Worm (Caenorhabditis elegans) whole organism, late embryonic: ENCODE results near the gene nas-1.

Source experiments
- Y22D7AL.16 ChIP-seq: sonication (generic microtip); optimal IDR thresholded peaks from 2 replicates; lab custom pipeline; 2016; ENCODE audit warnings: missing genetic modification characterization, missing compliant biosample characterization
- gmeb-2 ChIP-seq: sonication (generic microtip); optimal IDR thresholded peaks from 2 replicates; lab custom pipeline; 2016; ENCODE audit warnings: missing genetic modification characterization, inconsistent platforms, missing compliant biosample characterization

DNA sequence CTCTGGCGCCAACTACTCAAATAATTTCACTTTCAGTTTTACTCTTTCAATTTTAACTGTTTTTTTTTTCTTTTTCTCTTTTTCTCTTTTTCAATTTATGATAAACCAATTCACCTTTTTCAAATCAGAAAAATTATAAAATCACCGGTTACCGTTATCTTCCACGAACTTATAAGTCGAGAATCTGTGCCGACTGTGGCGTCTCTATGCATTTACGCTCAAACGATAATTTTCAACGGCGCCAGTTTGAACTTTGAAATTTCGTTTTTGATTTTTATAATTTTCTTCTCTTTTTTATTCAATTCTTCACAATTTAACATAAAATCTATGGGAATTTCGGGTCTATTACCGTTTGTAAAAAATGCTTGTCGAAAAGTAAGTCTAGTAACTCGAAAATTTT, 17.8 kb downstream of the nas-1 start, which contains the start of gene exo-1:
- TF ChIP-seq gmeb-2 (tag; lab: Kevin White, UChicago) (no peak), Y22D7AL.16 (tag; lab: Kevin White, UChicago) (no peak)
